Worm (Caenorhabditis elegans): ENCODE results near the gene F57A10.4.

DNA sequence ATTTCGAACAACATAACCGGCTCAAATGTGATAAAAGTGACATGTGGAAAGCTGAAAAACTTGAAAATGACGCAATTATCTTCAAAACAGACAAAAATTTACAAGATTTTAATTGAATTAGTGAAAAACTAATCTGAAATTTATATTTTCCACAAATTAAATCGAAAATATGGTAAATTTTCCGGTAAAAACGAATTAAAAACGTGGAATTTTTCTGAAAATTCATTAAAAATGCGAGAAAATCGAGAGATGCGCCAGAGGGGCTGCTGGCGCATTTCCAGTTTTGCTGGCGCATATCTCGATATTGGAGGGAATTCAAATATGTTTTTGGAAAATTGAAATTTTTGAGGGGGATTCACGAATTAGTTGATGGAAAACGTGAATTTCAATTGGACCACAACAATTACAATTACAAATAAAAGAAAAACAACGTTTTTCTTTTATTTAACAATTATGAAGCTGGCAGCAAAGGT is 3.1 kb upstream of the F57A10.4 start, which contains the start of the genes haf-3 and F57A10.2:
- TF ChIP-seq sptf-1 (tag; optimal IDR thresholded peaks at IDR 0.05) (no peak), nhr-76 (tag; optimal IDR thresholded peaks at IDR 0.05) (no peak)

All from whole organism, L1 larva.